Worm (Caenorhabditis elegans): ENCODE measurements around the gene clc-5.

clc-5 gene

DNA sequence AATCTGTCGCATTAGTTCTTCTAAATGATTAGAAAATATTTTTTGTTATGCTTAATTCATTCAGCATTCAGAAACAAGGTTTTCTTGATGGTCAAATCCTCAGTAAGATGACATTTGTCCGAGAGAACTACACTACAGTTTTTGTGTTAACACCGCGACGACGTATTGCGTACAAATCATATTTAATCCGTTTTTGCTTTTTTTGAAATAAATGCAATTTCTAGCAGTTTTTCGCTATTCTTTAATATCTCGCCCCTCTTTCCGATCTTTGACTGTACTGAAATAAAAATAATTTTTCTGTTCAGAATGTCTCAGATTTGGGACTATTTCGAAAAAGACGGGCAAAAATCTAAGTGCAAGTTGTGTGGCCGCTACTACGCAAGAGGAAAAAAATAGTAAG, 17.3 kb upstream of the clc-5 start, which contains the start of gene C10A4.1:
TSS of gene C10A4.1 (plus strand) at position 301 of the 400 bp plus-strand sequence.
- TF ChIP-seq nhr-28 (tag; optimal IDR thresholded peaks at IDR 0.05) (no peak), nhr-76 (tag; optimal IDR thresholded peaks at IDR 0.05) (no peak), ceh-43 (GFP tag; optimal IDR thresholded peaks at IDR 0.05) (no peak), nhr-12 (tag; optimal IDR thresholded peaks at IDR 0.05) (no peak), blmp-1 (tag; optimal IDR thresholded peaks at IDR 0.05) (no peak), hlh-1 (tag; optimal IDR thresholded peaks at IDR 0.05) (no peak), unc-39 (tag; optimal IDR thresholded peaks at IDR 0.05) (no peak)

- TF ChIP-seq unc-120 (tag; optimal IDR thresholded peaks at IDR 0.05; ENCODE audit: poor library complexity, severe bottlenecking), result no peak
- no peak for TF ChIP-seq mls-2 (tag; optimal IDR thresholded peaks at IDR 0.05)
- no peak for TF ChIP-seq ham-2 (GFP tag; optimal IDR thresholded peaks at IDR 0.05)
- no peak for TF ChIP-seq cnd-1 (tag; optimal IDR thresholded peaks at IDR 0.05)
Measured at ce11 chrX:7420571-7420970, 12.8 kb upstream of the clc-5 start, which contains the start of gene C10A4.9. Gene C10A4.9 (plus strand): TSS chrX:7420871.

DNA sequence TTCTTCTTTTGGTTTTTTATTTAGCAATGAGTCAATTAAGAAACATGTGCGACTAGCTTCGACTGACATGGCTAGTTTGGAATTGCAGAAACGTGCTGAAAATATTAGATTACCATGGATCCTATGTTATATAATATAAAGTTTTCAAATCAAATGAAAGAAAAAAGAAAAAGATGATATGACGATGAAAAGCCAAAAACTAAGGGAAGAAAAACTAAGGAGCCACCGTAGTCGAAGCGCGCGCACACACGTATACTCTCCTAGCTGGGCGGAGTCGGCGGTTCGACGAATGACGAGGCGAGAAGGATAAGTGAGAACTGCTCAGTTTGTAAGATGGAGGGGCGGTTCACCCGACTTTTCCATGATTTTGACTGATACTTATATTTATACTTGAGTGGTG, 8.6 kb upstream of the clc-5 start, which contains the start of gene mnm-2:
TSS of gene mnm-2 (minus strand) at position 101 of the 400 bp plus-strand sequence.
- TF ChIP-seq elt-3 (tag; optimal IDR thresholded peaks at IDR 0.05) (no peak), elt-1 (tag; optimal IDR thresholded peaks at IDR 0.05; ENCODE audit: borderline replicate concordance, insufficient read depth) (no peak), hlh-1 (tag; optimal IDR thresholded peaks at IDR 0.05) (no peak), snpc-4 (tag; optimal IDR thresholded peaks at IDR 0.05) (no peak)

DNA sequence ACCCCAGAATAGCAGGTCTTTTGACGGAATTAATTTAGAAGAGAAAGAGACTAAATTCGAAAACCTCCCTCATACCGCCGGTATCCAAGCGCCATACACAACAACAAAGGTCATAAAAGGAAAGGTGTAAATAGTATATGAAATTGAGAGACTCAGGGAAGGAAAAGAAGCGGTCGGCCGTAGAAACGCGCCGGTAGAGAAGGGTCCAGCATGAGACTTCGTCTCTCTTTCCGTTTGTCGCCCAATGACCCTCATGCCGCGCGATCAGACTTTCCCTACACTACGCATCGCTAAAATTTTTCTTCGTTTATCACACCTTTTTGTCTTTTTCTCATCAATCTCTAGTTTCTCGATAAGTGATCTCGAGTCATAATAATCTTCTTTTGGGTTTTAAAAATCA, 2.9 kb upstream of the clc-5 start:
- TF ChIP-seq sptf-1 (tag; optimal IDR thresholded peaks at IDR 0.05) (peak; percentile 44), ham-2 (GFP tag; optimal IDR thresholded peaks at IDR 0.05) (peak; percentile 69), elt-1 (tag; optimal IDR thresholded peaks at IDR 0.05; ENCODE audit: borderline replicate concordance, insufficient read depth) (no peak)

ce11 chrX:7431165-7431564, 2.2 kb upstream of the clc-5 start, which contains the start of gene clc-2:
Gene clc-2 (plus strand): TSS chrX:7431465.
- TF ChIP-seq unc-62 (GFP tag; optimal IDR thresholded peaks at IDR 0.05) (no peak), pha-4 (tag; optimal IDR thresholded peaks at IDR 0.05) (no peak), zip-8 (tag; optimal IDR thresholded peaks at IDR 0.05) (no peak), elt-3 (tag; optimal IDR thresholded peaks at IDR 0.05) (no peak), ceh-43 (GFP tag; optimal IDR thresholded peaks at IDR 0.05) (no peak), M03D4.4 (tag; optimal IDR thresholded peaks at IDR 0.05) (no peak), ceh-39 (tag; optimal IDR thresholded peaks at IDR 0.05) (no peak), bed-3 (GFP tag; optimal IDR thresholded peaks at IDR 0.05) (no peak), sptf-1 (tag; optimal IDR thresholded peaks at IDR 0.05) (no peak), snpc-4 (tag; optimal IDR thresholded peaks at IDR 0.05) (no peak), ztf-11 (tag; optimal IDR thresholded peaks at IDR 0.05) (no peak), nhr-76 (tag; optimal IDR thresholded peaks at IDR 0.05) (no peak), cnd-1 (tag; optimal IDR thresholded peaks at IDR 0.05) (no peak), mab-5 (tag; optimal IDR thresholded peaks at IDR 0.05) (no peak), hlh-1 (tag; optimal IDR thresholded peaks at IDR 0.05) (no peak), blmp-1 (tag; optimal IDR thresholded peaks at IDR 0.05) (no peak), lin-13 (tag; optimal IDR thresholded peaks at IDR 0.05) (no peak), nhr-28 (tag; optimal IDR thresholded peaks at IDR 0.05) (no peak)

ce11 chrX:7436912-7437311, 3.5 kb downstream of the clc-5 start:
- TF ChIP-seq nhr-28 (tag; optimal IDR thresholded peaks at IDR 0.05) (no peak), nhr-237 (tag; optimal IDR thresholded peaks at IDR 0.05) (no peak), sem-2 (GFP tag; optimal IDR thresholded peaks at IDR 0.05) (no peak), mls-2 (tag; optimal IDR thresholded peaks at IDR 0.05) (no peak), ceh-83 (GFP tag; optimal IDR thresholded peaks at IDR 0.05) (no peak), ceh-43 (GFP tag; optimal IDR thresholded peaks at IDR 0.05) (no peak), mep-1 (tag; optimal IDR thresholded peaks at IDR 0.05) (no peak), ham-2 (GFP tag; optimal IDR thresholded peaks at IDR 0.05) (no peak), nhr-76 (tag; optimal IDR thresholded peaks at IDR 0.05) (no peak), cnd-1 (tag; optimal IDR thresholded peaks at IDR 0.05) (no peak), ces-1 (GFP tag; optimal IDR thresholded peaks at IDR 0.05) (no peak), hlh-1 (tag; optimal IDR thresholded peaks at IDR 0.05) (no peak), flh-1 (GFP tag; optimal IDR thresholded peaks at IDR 0.05) (no peak), ztf-11 (tag; optimal IDR thresholded peaks at IDR 0.05) (no peak), lin-13 (tag; optimal IDR thresholded peaks at IDR 0.05) (no peak), unc-39 (tag; optimal IDR thresholded peaks at IDR 0.05) (no peak), pha-4 (tag; optimal IDR thresholded peaks at IDR 0.05) (no peak), lin-32 (GFP tag; optimal IDR thresholded peaks at IDR 0.05) (no peak), zip-8 (tag; optimal IDR thresholded peaks at IDR 0.05) (no peak)

Measured in whole organism, mixed stage, embryonic.